Fruit fly (Drosophila melanogaster) Kc167 (cell line): Measurements from ENCODE around the gene RpS5a.

Experiments
- Sin3A ChIP-seq: fragments of >200 bp; optimal IDR thresholded peaks from 2 replicates; lab custom pipeline; 2018; ENCODE audit warnings: missing external identifiers
- h ChIP-seq: fragments of >200 bp; optimal IDR thresholded peaks from 3 replicates; lab custom pipeline; 2018; ENCODE audit warnings: missing external identifiers
- insv ChIP-seq: fragments of >200 bp; optimal IDR thresholded peaks from 3 replicates; lab custom pipeline; 2018; ENCODE audit warnings: missing external identifiers
- psq ChIP-seq: fragments of >200 bp; optimal IDR thresholded peaks from 2 replicates; lab custom pipeline; 2017; ENCODE audit warnings: missing external identifiers
- ttk ChIP-seq: sonication (Bioruptor generic); optimal IDR thresholded peaks from 2 replicates; lab custom pipeline; 2017; ENCODE audit warnings: missing external identifiers

DNA sequence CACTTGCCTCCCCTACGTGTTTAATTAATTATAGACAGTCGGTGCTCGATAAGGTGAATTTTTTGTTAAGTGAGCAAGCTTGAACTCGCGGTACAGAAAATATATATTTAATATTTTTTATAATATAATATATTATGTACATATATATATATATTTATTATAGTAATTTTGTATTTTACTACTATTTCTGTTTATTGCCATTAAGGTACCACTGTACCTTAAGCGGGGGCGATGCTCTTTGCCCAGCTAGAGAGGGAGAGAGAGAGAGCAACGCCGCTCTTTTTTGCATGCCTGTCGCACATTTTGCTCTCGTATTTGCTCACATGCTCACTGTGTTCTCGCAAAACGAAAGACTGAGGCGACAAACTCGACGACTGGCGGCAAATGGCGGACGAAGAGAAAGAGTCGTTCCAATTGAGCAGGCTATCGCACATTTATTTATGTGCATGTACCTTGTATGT is 22.4 kb upstream of the RpS5a start:
- TF ChIP-seq psq (lab: Kevin White, UChicago) = no peak
- no peak for TF ChIP-seq Sin3A (lab: Kevin White, UChicago)
- no peak for TF ChIP-seq h (lab: Kevin White, UChicago)
- TF ChIP-seq ttk (lab: Kevin White, UChicago) = no peak
- no peak for TF ChIP-seq insv (lab: Kevin White, UChicago)
